Fruit fly (Drosophila melanogaster) whole organism, embryonic: ENCODE measurements around the gene SPARC.

Source experiments
- Ada2b ChIP-seq: fragments of 200-800 bp; sonication (Bioruptor generic); IDR thresholded peaks from 2 replicates; pipeline ENCODE4 v1.3.6; 2022; ENCODE audit warnings: missing biosample characterization, missing genetic modification characterization
- B-H1 ChIP-seq: fragments of 200-800 bp; sonication (Bioruptor generic); IDR thresholded peaks from 3 replicates; pipeline ENCODE4 v1.3.6; 2022; ENCODE audit warnings: missing biosample characterization, missing genetic modification characterization
- CG10959 ChIP-seq: fragments of 200-800 bp; sonication (Bioruptor generic); IDR thresholded peaks from 2 replicates; pipeline ENCODE4 v1.3.6; 2022; ENCODE audit warnings: missing biosample characterization, missing genetic modification characterization
- CG11504 ChIP-seq: fragments of 200-800 bp; sonication (Bioruptor generic); optimal IDR thresholded peaks from 3 replicates; lab custom pipeline; 2019; ENCODE audit warnings: missing biosample characterization, mild to moderate bottlenecking, missing genetic modification characterization, moderate library complexity
- CG11696 ChIP-seq: fragments of 200-800 bp; sonication (Bioruptor generic); IDR thresholded peaks from 2 replicates; pipeline ENCODE4 v1.3.6; 2022; ENCODE audit warnings: missing biosample characterization, missing genetic modification characterization
- CG12104 ChIP-seq: fragments of 200-800 bp; sonication (Bioruptor generic); optimal IDR thresholded peaks from 3 replicates; lab custom pipeline; 2016; ENCODE audit warnings: missing biosample characterization, missing genetic modification characterization
- CG13287 ChIP-seq: fragments of 200-800 bp; sonication (Bioruptor generic); IDR thresholded peaks from 2 replicates; pipeline ENCODE4 v1.3.6; 2022; ENCODE audit warnings: missing biosample characterization, missing genetic modification characterization; ENCODE audit not compliant: partially characterized antibody
- CG13424 ChIP-seq: fragments of 200-800 bp; sonication (Bioruptor generic); optimal IDR thresholded peaks from 2 replicates; lab custom pipeline; 2019; ENCODE audit warnings: missing biosample characterization, mild to moderate bottlenecking, missing genetic modification characterization, moderate library complexity
- CG14014 ChIP-seq: fragments of 200-800 bp; sonication (Bioruptor generic); IDR thresholded peaks from 2 replicates; pipeline ENCODE4 v1.3.6; 2022; ENCODE audit warnings: missing biosample characterization, missing genetic modification characterization
- CG14965 ChIP-seq: fragments of 200-800 bp; sonication (Bioruptor generic); optimal IDR thresholded peaks from 2 replicates; lab custom pipeline; 2016; ENCODE audit warnings: missing biosample characterization, missing genetic modification characterization, borderline replicate concordance
- CG1602 ChIP-seq: fragments of 200-800 bp; sonication (Bioruptor generic); optimal IDR thresholded peaks from 3 replicates; lab custom pipeline; 2016; ENCODE audit warnings: missing biosample characterization, missing genetic modification characterization
- CG1603 ChIP-seq: fragments of 200-800 bp; sonication (Bioruptor generic); optimal IDR thresholded peaks from 2 replicates; lab custom pipeline; 2019; ENCODE audit warnings: missing biosample characterization, mild to moderate bottlenecking, missing genetic modification characterization, moderate library complexity
- CG16815 ChIP-seq: fragments of 200-800 bp; sonication (Bioruptor generic); optimal IDR thresholded peaks from 3 replicates; lab custom pipeline; 2017; ENCODE audit warnings: missing biosample characterization, mild to moderate bottlenecking, missing genetic modification characterization
- CG30431 ChIP-seq: fragments of 200-800 bp; sonication (Bioruptor generic); optimal IDR thresholded peaks from 2 replicates; lab custom pipeline; 2017; ENCODE audit warnings: missing biosample characterization, missing genetic modification characterization
- CG31365 ChIP-seq: fragments of 200-800 bp; sonication (Bioruptor generic); optimal IDR thresholded peaks from 2 replicates; lab custom pipeline; 2018; ENCODE audit warnings: missing biosample characterization, mild to moderate bottlenecking, missing genetic modification characterization
- CG32767 ChIP-seq: fragments of 200-800 bp; sonication (Bioruptor generic); IDR thresholded peaks from 2 replicates; pipeline ENCODE4 v1.3.6; 2022; ENCODE audit warnings: missing biosample characterization, missing genetic modification characterization
- CG3281 ChIP-seq: fragments of 200-800 bp; sonication (Bioruptor generic); optimal IDR thresholded peaks from 3 replicates; lab custom pipeline; 2017; ENCODE audit warnings: missing biosample characterization, mild to moderate bottlenecking, missing genetic modification characterization
- CG3995 ChIP-seq: fragments of 200-800 bp; sonication (Bioruptor generic); optimal IDR thresholded peaks from 3 replicates; lab custom pipeline; 2016; ENCODE audit warnings: missing biosample characterization, missing genetic modification characterization
- CG4424 ChIP-seq: fragments of 200-800 bp; sonication (Bioruptor generic); optimal IDR thresholded peaks from 3 replicates; lab custom pipeline; 2016; ENCODE audit warnings: missing biosample characterization, missing genetic modification characterization
- CG4617 ChIP-seq: fragments of 200-800 bp; sonication (Bioruptor generic); optimal IDR thresholded peaks from 3 replicates; lab custom pipeline; 2016; ENCODE audit warnings: missing biosample characterization, missing genetic modification characterization, borderline replicate concordance
- CG6654 ChIP-seq: fragments of 200-800 bp; sonication (Bioruptor generic); optimal IDR thresholded peaks from 2 replicates; lab custom pipeline; 2017; ENCODE audit warnings: missing biosample characterization, mild to moderate bottlenecking, missing genetic modification characterization
- CG7372 ChIP-seq: fragments of 200-800 bp; sonication (Bioruptor generic); IDR thresholded peaks from 2 replicates; pipeline ENCODE4 v1.3.6; 2022; ENCODE audit warnings: missing biosample characterization, missing genetic modification characterization
- CG8089 ChIP-seq: fragments of 200-800 bp; sonication (Bioruptor generic); optimal IDR thresholded peaks from 3 replicates; lab custom pipeline; 2016; ENCODE audit warnings: missing biosample characterization, missing genetic modification characterization
- CG8478 ChIP-seq: fragments of >200 bp; optimal IDR thresholded peaks from 2 replicates; lab custom pipeline; 2018
- CG8924 ChIP-seq: fragments of 200-800 bp; optimal IDR thresholded peaks from 3 replicates; lab custom pipeline; 2019; ENCODE audit warnings: missing biosample characterization, mild to moderate bottlenecking, missing genetic modification characterization, moderate library complexity
- CHES-1-like ChIP-seq: fragments of 200-800 bp; sonication (Bioruptor generic); optimal IDR thresholded peaks from 2 replicates; lab custom pipeline; 2016; ENCODE audit warnings: missing biosample characterization, missing genetic modification characterization
- CkIIα-i1 ChIP-seq: fragments of 200-800 bp; sonication (Bioruptor generic); IDR thresholded peaks from 2 replicates; pipeline ENCODE4 v1.3.6; 2022; ENCODE audit warnings: missing biosample characterization, missing genetic modification characterization
- Drgx ChIP-seq: fragments of 200-800 bp; sonication (Bioruptor generic); IDR thresholded peaks from 2 replicates; pipeline ENCODE4 v1.3.6; 2022; ENCODE audit warnings: missing biosample characterization, missing genetic modification characterization
- E2f1 ChIP-seq: fragments of 200-800 bp; sonication (Bioruptor generic); IDR thresholded peaks from 2 replicates; pipeline ENCODE4 v1.3.6; 2022; ENCODE audit warnings: missing biosample characterization, missing genetic modification characterization
- Fer2 ChIP-seq: fragments of 200-800 bp; sonication (Bioruptor generic); optimal IDR thresholded peaks from 2 replicates; lab custom pipeline; 2018; ENCODE audit warnings: missing biosample characterization, mild to moderate bottlenecking, missing genetic modification characterization, moderate library complexity
- Mrtf ChIP-seq: fragments of 200-800 bp; sonication (Bioruptor generic); IDR thresholded peaks from 3 replicates; pipeline ENCODE4 v1.3.6; 2022; ENCODE audit warnings: missing biosample characterization, missing genetic modification characterization
- Side ChIP-seq: fragments of 200-800 bp; sonication (Bioruptor generic); optimal IDR thresholded peaks from 2 replicates; lab custom pipeline; 2016; ENCODE audit warnings: missing biosample characterization, missing genetic modification characterization
- az2 ChIP-seq: fragments of 200-800 bp; sonication (Bioruptor generic); optimal IDR thresholded peaks from 3 replicates; lab custom pipeline; 2016; ENCODE audit warnings: missing biosample characterization, missing genetic modification characterization
- bab2 ChIP-seq: fragments of 200-800 bp; sonication (Bioruptor generic); optimal IDR thresholded peaks from 2 replicates; lab custom pipeline; 2016; ENCODE audit warnings: missing biosample characterization, missing genetic modification characterization
- bowl ChIP-seq: fragments of 200-800 bp; sonication (Bioruptor generic); IDR thresholded peaks from 2 replicates; pipeline ENCODE4 v1.3.6; 2022; ENCODE audit warnings: missing biosample characterization, missing genetic modification characterization
- eyg ChIP-seq: fragments of 200-800 bp; sonication (Bioruptor generic); optimal IDR thresholded peaks from 3 replicates; lab custom pipeline; 2016; ENCODE audit warnings: missing biosample characterization, missing genetic modification characterization
- gro ChIP-seq: fragments of 200-800 bp; sonication (Bioruptor generic); optimal IDR thresholded peaks from 2 replicates; lab custom pipeline; 2016; ENCODE audit warnings: missing biosample characterization, missing genetic modification characterization
- hbn ChIP-seq: fragments of 200-800 bp; sonication (Bioruptor generic); IDR thresholded peaks from 2 replicates; pipeline ENCODE4 v1.3.6; 2022; ENCODE audit warnings: missing biosample characterization, missing genetic modification characterization; ENCODE audit not compliant: partially characterized antibody
- her ChIP-seq: fragments of 200-800 bp; sonication (Bioruptor generic); optimal IDR thresholded peaks from 2 replicates; lab custom pipeline; 2016; ENCODE audit warnings: missing biosample characterization, missing genetic modification characterization
- insv ChIP-seq, 2 experiments: fragments of 200-800 bp; sonication (Bioruptor generic); optimal IDR thresholded peaks; 3 replicates each; lab custom pipeline; 2016 to 2018; ENCODE audit warnings: missing biosample characterization in 2 of 2, missing genetic modification characterization in 2 of 2
- ken ChIP-seq: fragments of 200-800 bp; sonication (Bioruptor generic); IDR thresholded peaks from 3 replicates; pipeline ENCODE4 v1.3.6; 2022; ENCODE audit warnings: missing biosample characterization, missing genetic modification characterization
- mirr ChIP-seq: fragments of 200-800 bp; sonication (Bioruptor generic); optimal IDR thresholded peaks from 3 replicates; lab custom pipeline; 2018; ENCODE audit warnings: missing biosample characterization, mild to moderate bottlenecking, missing genetic modification characterization
- org-1 ChIP-seq: fragments of 200-800 bp; sonication (Bioruptor generic); optimal IDR thresholded peaks from 2 replicates; lab custom pipeline; 2017; ENCODE audit warnings: missing biosample characterization, missing genetic modification characterization
- row ChIP-seq: fragments of 200-800 bp; sonication (Bioruptor generic); IDR thresholded peaks from 3 replicates; pipeline ENCODE4 v1.3.6; 2022; ENCODE audit warnings: missing biosample characterization, missing genetic modification characterization
- sc ChIP-seq, 3 experiments: fragments of >200 bp in 2 of 3; fragments of 200-800 bp in 1 of 3; sonication (Bioruptor generic) in 1 of 3; optimal IDR thresholded peaks; 2 replicates in 2 of 3; 3 replicates in 1 of 3; lab custom pipeline; 2017; ENCODE audit warnings: mild to moderate bottlenecking in 1 of 3, missing biosample characterization in 1 of 3, missing genetic modification characterization in 1 of 3, missing genetic modification reagents in 1 of 3
- schlank ChIP-seq: fragments of 200-800 bp; sonication (Bioruptor generic); optimal IDR thresholded peaks from 2 replicates; lab custom pipeline; 2018; ENCODE audit warnings: missing biosample characterization, mild to moderate bottlenecking, missing genetic modification characterization
- sens ChIP-seq: fragments of 200-800 bp; sonication (Bioruptor generic); peaks from one replicate; lab custom pipeline; 2016; ENCODE audit warnings: missing biosample characterization, missing genetic modification characterization
- so ChIP-seq: fragments of 200-800 bp; sonication (Bioruptor generic); IDR thresholded peaks from 3 replicates; pipeline ENCODE4 v1.3.6; 2022; ENCODE audit warnings: missing biosample characterization, missing genetic modification characterization
- sug ChIP-seq: fragments of 200-800 bp; optimal IDR thresholded peaks from 2 replicates; lab custom pipeline; 2019; ENCODE audit warnings: missing biosample characterization, mild to moderate bottlenecking, missing genetic modification characterization, moderate library complexity
- tup ChIP-seq: fragments of 200-800 bp; sonication (Bioruptor generic); optimal IDR thresholded peaks from 2 replicates; lab custom pipeline; 2016; ENCODE audit warnings: missing biosample characterization, mild to moderate bottlenecking, missing genetic modification characterization, moderate library complexity
- zen2 ChIP-seq: fragments of 200-800 bp; sonication (Bioruptor generic); IDR thresholded peaks from 3 replicates; pipeline ENCODE4 v1.3.6; 2022; ENCODE audit warnings: missing biosample characterization, missing genetic modification characterization; ENCODE audit not compliant: partially characterized antibody

Gene SPARC

dm6 chr3R:26875544-26876027 is 3.8 kb upstream of the SPARC start, which contains the start of gene Rb97D (continued):
- no peak for TF ChIP-seq mirr (GFP tag; lab: Kevin White, UChicago)
- TF ChIP-seq gro (GFP tag; lab: Kevin White, UChicago) = peak; percentile 75
- TF ChIP-seq Ada2b (GFP tag; lab: Robert Waterston, UW) = peak; percentile 72
- TF ChIP-seq CG13287 = peak; percentile 92
- peak; percentile 63 for TF ChIP-seq CG1602 (GFP tag; lab: Kevin White, UChicago)
- TF ChIP-seq sug = peak; percentile 67
- peak; percentile 70 for TF ChIP-seq CG11504 (tag; lab: Kevin White, UChicago)
- no peak for TF ChIP-seq schlank (tag; lab: Kevin White, UChicago)
- no peak for TF ChIP-seq bowl (GFP tag; lab: Robert Waterston, UW)
- peak; percentile 66 for TF ChIP-seq CG3281
- peak; percentile 69; the same call in 1 of the 3 replicates for TF ChIP-seq ken (GFP tag; lab: Robert Waterston, UW)
- peak; percentile 66 for TF ChIP-seq her (GFP tag; lab: Kevin White, UChicago)
- peak; percentile 65 for TF ChIP-seq Drgx (GFP tag; lab: Robert Waterston, UW)
- TF ChIP-seq CHES-1-like (GFP tag; lab: Kevin White, UChicago) = peak; percentile 65
- TF ChIP-seq CG12104 (GFP tag; lab: Kevin White, UChicago) = peak; percentile 34
- TF ChIP-seq row (GFP tag; lab: Robert Waterston, UW) = peak; percentile 91
- peak; percentile 75 for TF ChIP-seq CG4424 (GFP tag; lab: Kevin White, UChicago)
- TF ChIP-seq Side (GFP tag; lab: Kevin White, UChicago) = peak; percentile 76
- TF ChIP-seq CG1603 (tag; lab: Kevin White, UChicago) = peak; percentile 70
- peak; percentile 64 for TF ChIP-seq az2 (GFP tag; lab: Kevin White, UChicago)
- TF ChIP-seq org-1 (GFP tag; lab: Kevin White, UChicago) = no peak
- TF ChIP-seq CG4617 = peak; percentile 67
- peak; percentile 59 for TF ChIP-seq CG8924
- no peak for TF ChIP-seq CG8478 (lab: Kevin White, UChicago)
- no peak for TF ChIP-seq CG14965 (GFP tag; lab: Kevin White, UChicago)
- TF ChIP-seq CG11696 (GFP tag; lab: Robert Waterston, UW) = no peak
- TF ChIP-seq CG14014 (GFP tag; lab: Robert Waterston, UW) = peak; percentile 71
- no peak; the same call in 1 of the 3 replicates for TF ChIP-seq B-H1 (GFP tag; lab: Robert Waterston, UW)
- peak; percentile 91 for TF ChIP-seq hbn (GFP tag; lab: Robert Waterston, UW)
- peak; percentile 87 for TF ChIP-seq zen2 (GFP tag; lab: Robert Waterston, UW)
- peak; percentile 69 for TF ChIP-seq Fer2 (tag; lab: Kevin White, UChicago)
- peak; percentile 81 for TF ChIP-seq CG13424 (tag; lab: Kevin White, UChicago)
- TF ChIP-seq insv (GFP tag; optimal IDR thresholded peaks at IDR 0.05; lab: Kevin White, UChicago) = peak in 1 of 2 experiments; percentile 17
- TF ChIP-seq CkIIα-i1 (GFP tag; lab: Robert Waterston, UW) = no peak
- TF ChIP-seq CG7372 (GFP tag; lab: Robert Waterston, UW) = 0 out of 2 replicates have a peak, but pooled peaks have one; percentile 6
- no peak for TF ChIP-seq so (GFP tag; lab: Robert Waterston, UW)
- TF ChIP-seq CG10959 (GFP tag; lab: Robert Waterston, UW) = 0 out of 2 replicates have a peak, but pooled peaks have one; percentile 25
- TF ChIP-seq eyg (GFP tag; lab: Kevin White, UChicago) = no peak
- TF ChIP-seq sens (GFP tag; lab: Kevin White, UChicago) = peak; percentile 96
- peak; percentile 32 for TF ChIP-seq CG16815
- TF ChIP-seq tup (GFP tag; lab: Kevin White, UChicago) = peak; percentile 3
- TF ChIP-seq CG8089 (GFP tag; lab: Kevin White, UChicago) = peak; percentile 62
- TF ChIP-seq CG31365 = peak; percentile 21
- TF ChIP-seq CG32767 = peak; percentile 70
- TF ChIP-seq CG6654 (GFP tag; lab: Kevin White, UChicago) = peak; percentile 19
- peak; percentile 46; the same call in 1 of the 3 replicates for TF ChIP-seq Mrtf
- TF ChIP-seq CG3995 = peak; percentile 46
- TF ChIP-seq E2f1 = peak; percentile 54; the same call in 1 of the 2 replicates
- TF ChIP-seq sc (optimal IDR thresholded peaks at IDR 0.05; lab: Kevin White, UChicago) = no peak
- peak; percentile 21 for TF ChIP-seq sc (GFP tag; optimal IDR thresholded peaks at IDR 0.05; lab: Kevin White, UChicago)
- no peak for TF ChIP-seq CG30431 (GFP tag; lab: Kevin White, UChicago)
- peak; percentile 70 for TF ChIP-seq bab2
